Fruit fly (Drosophila melanogaster) whole organism, embryonic: ENCODE measurements around the gene Hmbs.

Experiments used
- Adf1 ChIP-seq: fragments of 200-800 bp; sonication (Bioruptor generic); IDR thresholded peaks from 2 replicates; pipeline ENCODE4 v1.3.6; 2022; ENCODE audit warnings: missing biosample characterization, missing genetic modification characterization
- Aef1 ChIP-seq: fragments of 200-800 bp; sonication (Bioruptor generic); IDR thresholded peaks from 3 replicates; pipeline ENCODE4 v1.3.6; 2022; ENCODE audit warnings: missing biosample characterization, missing genetic modification characterization
- Atf-2 ChIP-seq: fragments of 200-800 bp; sonication (Bioruptor generic); optimal IDR thresholded peaks from 2 replicates; lab custom pipeline; 2016; ENCODE audit warnings: missing biosample characterization, missing genetic modification characterization
- CG10209 ChIP-seq: fragments of 200-800 bp; sonication (Bioruptor generic); optimal IDR thresholded peaks from 3 replicates; lab custom pipeline; 2017; ENCODE audit warnings: missing biosample characterization, mild to moderate bottlenecking, missing genetic modification characterization, missing genetic modification reagents
- CG11560 ChIP-seq: fragments of 200-800 bp; sonication (Bioruptor generic); IDR thresholded peaks from 3 replicates; pipeline ENCODE4 v1.3.6; 2022; ENCODE audit warnings: missing biosample characterization, missing genetic modification characterization
- CG13894 ChIP-seq: fragments of 200-800 bp; sonication (Bioruptor generic); optimal IDR thresholded peaks from 3 replicates; lab custom pipeline; 2018; ENCODE audit warnings: missing biosample characterization, mild to moderate bottlenecking, missing genetic modification characterization, moderate library complexity
- CG14667 ChIP-seq: fragments of 200-800 bp; sonication (Bioruptor generic); IDR thresholded peaks from 2 replicates; pipeline ENCODE4 v1.3.6; 2022; ENCODE audit warnings: missing biosample characterization, missing genetic modification characterization
- CG14860 ChIP-seq: fragments of 200-800 bp; sonication (Bioruptor generic); IDR thresholded peaks from 3 replicates; pipeline ENCODE4 v1.3.6; 2022; ENCODE audit warnings: missing biosample characterization, missing genetic modification characterization; ENCODE audit not compliant: partially characterized antibody
- CG15073 ChIP-seq: fragments of 200-800 bp; sonication (Bioruptor generic); optimal IDR thresholded peaks from 2 replicates; lab custom pipeline; 2016; ENCODE audit warnings: missing biosample characterization, missing genetic modification characterization
- CG15514 ChIP-seq: fragments of 200-800 bp; sonication (Bioruptor generic); optimal IDR thresholded peaks from 3 replicates; lab custom pipeline; 2017; ENCODE audit warnings: missing biosample characterization, missing genetic modification characterization, mild to moderate bottlenecking, moderate library complexity, missing genetic modification reagents
- CG1602 ChIP-seq: fragments of 200-800 bp; sonication (Bioruptor generic); optimal IDR thresholded peaks from 3 replicates; lab custom pipeline; 2016; ENCODE audit warnings: missing biosample characterization, missing genetic modification characterization
- CG16779 ChIP-seq: fragments of 200-800 bp; sonication (Bioruptor generic); IDR thresholded peaks from 2 replicates; pipeline ENCODE4 v1.3.6; 2022; ENCODE audit warnings: missing biosample characterization, missing genetic modification characterization
- CG17186 ChIP-seq: fragments of 200-800 bp; sonication (Bioruptor generic); optimal IDR thresholded peaks from 3 replicates; lab custom pipeline; 2017; ENCODE audit warnings: missing biosample characterization, missing genetic modification reagents, missing genetic modification characterization
- CG1832 ChIP-seq: fragments of 200-800 bp; sonication (Bioruptor generic); optimal IDR thresholded peaks from 2 replicates; lab custom pipeline; 2017; ENCODE audit warnings: missing biosample characterization, mild to moderate bottlenecking, missing genetic modification characterization, inconsistent platforms
- CG2120 ChIP-seq: fragments of 200-800 bp; sonication (Bioruptor generic); optimal IDR thresholded peaks from 3 replicates; lab custom pipeline; 2016; ENCODE audit warnings: missing biosample characterization, missing genetic modification characterization
- CG2129 ChIP-seq: fragments of 200-800 bp; sonication (Bioruptor generic); IDR thresholded peaks from 2 replicates; pipeline ENCODE4 v1.3.6; 2022; ENCODE audit warnings: missing biosample characterization, missing genetic modification characterization; ENCODE audit not compliant: partially characterized antibody
- CG2678 ChIP-seq: fragments of 200-800 bp; sonication (Bioruptor generic); optimal IDR thresholded peaks from 3 replicates; lab custom pipeline; 2019; ENCODE audit warnings: missing biosample characterization, mild to moderate bottlenecking, missing genetic modification characterization, moderate library complexity
- CG30403 ChIP-seq: fragments of 200-800 bp; sonication (Bioruptor generic); optimal IDR thresholded peaks from 3 replicates; lab custom pipeline; 2016; ENCODE audit warnings: missing biosample characterization, missing genetic modification characterization
- CG3065 ChIP-seq: fragments of 200-800 bp; sonication (Bioruptor generic); optimal IDR thresholded peaks from 2 replicates; lab custom pipeline; 2016; ENCODE audit warnings: missing biosample characterization, missing genetic modification characterization
- CG31441 ChIP-seq: fragments of 200-800 bp; sonication (Bioruptor generic); IDR thresholded peaks from 2 replicates; pipeline ENCODE4 v1.3.6; 2022; ENCODE audit warnings: missing biosample characterization, missing genetic modification characterization
- CG3407 ChIP-seq: fragments of 200-800 bp; sonication (Bioruptor generic); optimal IDR thresholded peaks from 2 replicates; lab custom pipeline; 2018; ENCODE audit warnings: missing biosample characterization, mild to moderate bottlenecking, missing genetic modification characterization
- CG34224 ChIP-seq: fragments of 200-800 bp; sonication (Bioruptor generic); IDR thresholded peaks from 3 replicates; pipeline ENCODE4 v1.3.6; 2022; ENCODE audit warnings: missing biosample characterization, missing genetic modification characterization; ENCODE audit not compliant: partially characterized antibody
- CG34376 ChIP-seq: fragments of 200-800 bp; sonication (Bioruptor generic); optimal IDR thresholded peaks from 2 replicates; lab custom pipeline; 2018; ENCODE audit warnings: missing biosample characterization, mild to moderate bottlenecking, missing genetic modification characterization
- CG34422 ChIP-seq: fragments of 200-800 bp; sonication (Bioruptor generic); IDR thresholded peaks from 3 replicates; pipeline ENCODE4 v1.3.6; 2022; ENCODE audit warnings: missing biosample characterization, missing genetic modification characterization
- CG6689 ChIP-seq: fragments of 200-800 bp; sonication (Bioruptor generic); IDR thresholded peaks from 2 replicates; pipeline ENCODE4 v1.3.6; 2022; ENCODE audit warnings: missing biosample characterization, missing genetic modification characterization
- CG7745 ChIP-seq: fragments of 200-800 bp; sonication (Bioruptor generic); optimal IDR thresholded peaks from 2 replicates; lab custom pipeline; 2018; ENCODE audit warnings: missing biosample characterization, mild to moderate bottlenecking, missing genetic modification characterization, moderate library complexity
- CG8924 ChIP-seq: fragments of 200-800 bp; optimal IDR thresholded peaks from 3 replicates; lab custom pipeline; 2019; ENCODE audit warnings: missing biosample characterization, mild to moderate bottlenecking, missing genetic modification characterization, moderate library complexity
- D19B ChIP-seq: fragments of 200-800 bp; sonication (Bioruptor generic); optimal IDR thresholded peaks from 2 replicates; lab custom pipeline; 2017; ENCODE audit warnings: missing biosample characterization, mild to moderate bottlenecking, missing genetic modification characterization
- Deaf1 ChIP-seq: fragments of 200-800 bp; optimal IDR thresholded peaks from 3 replicates; lab custom pipeline; 2019; ENCODE audit warnings: missing biosample characterization, mild to moderate bottlenecking, missing genetic modification characterization, moderate library complexity
- Dfd ChIP-seq, 2 experiments: fragments of >200 bp; optimal IDR thresholded peaks; 2 replicates each; lab custom pipeline; 2017; ENCODE audit warnings: missing biosample characterization in 2 of 2, missing genetic modification characterization in 2 of 2
- Drgx ChIP-seq: fragments of 200-800 bp; sonication (Bioruptor generic); IDR thresholded peaks from 2 replicates; pipeline ENCODE4 v1.3.6; 2022; ENCODE audit warnings: missing biosample characterization, missing genetic modification characterization
- E2f1 ChIP-seq: fragments of 200-800 bp; sonication (Bioruptor generic); IDR thresholded peaks from 2 replicates; pipeline ENCODE4 v1.3.6; 2022; ENCODE audit warnings: missing biosample characterization, missing genetic modification characterization
- H15 ChIP-seq: fragments of 200-800 bp; sonication (Bioruptor generic); IDR thresholded peaks from 3 replicates; pipeline ENCODE4 v1.3.6; 2022; ENCODE audit warnings: missing biosample characterization, missing genetic modification characterization
- HHEX ChIP-seq: fragments of 200-800 bp; sonication (Bioruptor generic); optimal IDR thresholded peaks from 3 replicates; lab custom pipeline; 2017; ENCODE audit warnings: missing biosample characterization, mild to moderate bottlenecking, missing genetic modification characterization, missing genetic modification reagents
- NfI ChIP-seq: fragments of 200-800 bp; sonication (Bioruptor generic); optimal IDR thresholded peaks from 3 replicates; lab custom pipeline; 2018; ENCODE audit warnings: missing biosample characterization, mild to moderate bottlenecking, missing genetic modification characterization, moderate library complexity
- Optix ChIP-seq: fragments of 200-800 bp; sonication (Bioruptor generic); IDR thresholded peaks from 3 replicates; pipeline ENCODE4 v1.3.6; 2022; ENCODE audit warnings: missing biosample characterization, missing genetic modification characterization
- ab ChIP-seq: fragments of 200-800 bp; sonication (Bioruptor generic); optimal IDR thresholded peaks from 2 replicates; lab custom pipeline; 2016; ENCODE audit warnings: missing biosample characterization, missing genetic modification characterization
- ash1 ChIP-seq: fragments of 200-800 bp; sonication (Bioruptor generic); optimal IDR thresholded peaks from 2 replicates; lab custom pipeline; 2018; ENCODE audit warnings: missing biosample characterization, mild to moderate bottlenecking, missing genetic modification characterization
- chif ChIP-seq, 2 experiments: fragments of 200-800 bp; sonication (Bioruptor generic); optimal IDR thresholded peaks; 3 replicates each; lab custom pipeline; 2016; ENCODE audit warnings: missing biosample characterization in 2 of 2, missing genetic modification characterization in 2 of 2
- gfzf ChIP-seq: fragments of 200-800 bp; sonication (Bioruptor generic); optimal IDR thresholded peaks from 2 replicates; lab custom pipeline; 2016; ENCODE audit warnings: missing biosample characterization, mild to moderate bottlenecking, missing genetic modification characterization, moderate library complexity
- her ChIP-seq: fragments of 200-800 bp; sonication (Bioruptor generic); optimal IDR thresholded peaks from 2 replicates; lab custom pipeline; 2016; ENCODE audit warnings: missing biosample characterization, missing genetic modification characterization
- knrl ChIP-seq: fragments of 200-800 bp; sonication (Bioruptor generic); IDR thresholded peaks from 3 replicates; pipeline ENCODE4 v1.3.6; 2022; ENCODE audit warnings: missing biosample characterization, missing genetic modification characterization; ENCODE audit not compliant: partially characterized antibody
- luna ChIP-seq: fragments of 200-800 bp; sonication (Bioruptor generic); optimal IDR thresholded peaks from 2 replicates; lab custom pipeline; 2016; ENCODE audit warnings: missing biosample characterization, missing genetic modification characterization
- mam ChIP-seq: fragments of 200-800 bp; sonication (Bioruptor generic); optimal IDR thresholded peaks from 3 replicates; lab custom pipeline; 2016; ENCODE audit warnings: missing biosample characterization, missing genetic modification characterization
- mld ChIP-seq: fragments of 200-800 bp; sonication (Bioruptor generic); IDR thresholded peaks from 3 replicates; pipeline ENCODE4 v1.3.6; 2022; ENCODE audit warnings: missing biosample characterization, missing genetic modification characterization; ENCODE audit not compliant: partially characterized antibody
- pho ChIP-seq: fragments of 200-800 bp; sonication (Bioruptor generic); optimal IDR thresholded peaks from 2 replicates; lab custom pipeline; 2016; ENCODE audit warnings: missing biosample characterization, missing genetic modification characterization
- pnt ChIP-seq: fragments of 200-800 bp; sonication (Bioruptor generic); optimal IDR thresholded peaks from 3 replicates; lab custom pipeline; 2016; ENCODE audit warnings: missing biosample characterization, missing genetic modification characterization
- ro ChIP-seq: fragments of 200-800 bp; sonication (Bioruptor generic); IDR thresholded peaks from 2 replicates; pipeline ENCODE4 v1.3.6; 2022; ENCODE audit warnings: missing biosample characterization, missing genetic modification characterization
- shn ChIP-seq: fragments of 200-800 bp; sonication (Bioruptor generic); optimal IDR thresholded peaks from 3 replicates; lab custom pipeline; 2016; ENCODE audit warnings: missing biosample characterization, missing genetic modification characterization
- slbo ChIP-seq: fragments of 200-800 bp; sonication (Bioruptor generic); IDR thresholded peaks from 2 replicates; pipeline ENCODE4 v1.3.6; 2022; ENCODE audit warnings: missing biosample characterization, missing genetic modification characterization
- vnd ChIP-seq: fragments of 200-800 bp; sonication (Bioruptor generic); IDR thresholded peaks from 3 replicates; pipeline ENCODE4 v1.3.6; 2022; ENCODE audit warnings: missing biosample characterization, missing genetic modification characterization; ENCODE audit not compliant: partially characterized antibody

Gene Hmbs

dm6 chr3L:1352065-1352464 is 17.4 kb downstream of the Hmbs start:
- TF ChIP-seq CG8924 (tag; lab: Kevin White, UChicago) (peak; percentile 54), CG15514 (peak; percentile 48), Deaf1 (tag; lab: Kevin White, UChicago) (peak; percentile 2), ro (GFP tag; lab: Robert Waterston, UW) (no peak), CG17186 (GFP tag; lab: Kevin White, UChicago) (peak; percentile 19), mam (peak; percentile 8), CG14860 (GFP tag; lab: Robert Waterston, UW) (peak; percentile 84), ab (GFP tag; lab: Kevin White, UChicago) (no peak), ash1 (GFP tag; lab: Kevin White, UChicago) (no peak), Aef1 (GFP tag; lab: Robert Waterston, UW) (no peak), Atf-2 (GFP tag; lab: Kevin White, UChicago) (no peak), HHEX (GFP tag; lab: Kevin White, UChicago) (no peak), Dfd (GFP tag; optimal IDR thresholded peaks at IDR 0.05; lab: Kevin White, UChicago) (no peak), CG7745 (tag; lab: Kevin White, UChicago) (peak; percentile 6), shn (GFP tag; lab: Kevin White, UChicago) (peak; percentile 28), chif (GFP tag; optimal IDR thresholded peaks at IDR 0.05; lab: Kevin White, UChicago) (peak; percentile 3 to 30), luna (GFP tag; lab: Kevin White, UChicago) (no peak), CG2678 (peak; percentile 21), CG14667 (GFP tag; lab: Robert Waterston, UW) (no peak), gfzf (peak; percentile 15), CG3065 (GFP tag; lab: Kevin White, UChicago) (no peak), CG3407 (GFP tag; lab: Kevin White, UChicago) (no peak), E2f1 (GFP tag; lab: Robert Waterston, UW) (peak; percentile 11; the same call in 1 of the 2 replicates), CG1602 (no peak), vnd (GFP tag; lab: Robert Waterston, UW) (peak; percentile 80), Optix (GFP tag; lab: Robert Waterston, UW) (no peak), CG16779 (GFP tag; lab: Robert Waterston, UW) (no peak), knrl (GFP tag; lab: Robert Waterston, UW) (peak; percentile 85), CG2120 (GFP tag; lab: Kevin White, UChicago) (peak; percentile 41), CG6689 (GFP tag; lab: Robert Waterston, UW) (no peak), H15 (no peak; the same call in 2 of the 3 replicates), pho (peak; percentile 37), CG34376 (GFP tag; lab: Kevin White, UChicago) (peak; percentile 46), CG2129 (GFP tag; lab: Robert Waterston, UW) (peak; percentile 94), CG1832 (GFP tag; lab: Kevin White, UChicago) (no peak), Adf1 (GFP tag; lab: Robert Waterston, UW) (no peak; the same call in 1 of the 2 replicates), pnt (GFP tag; lab: Kevin White, UChicago) (peak; percentile 3), CG11560 (tag; lab: Robert Waterston, UW) (no peak), D19B (GFP tag; lab: Kevin White, UChicago) (no peak), CG34422 (GFP tag; lab: Robert Waterston, UW) (peak; percentile 22; the same call in 1 of the 3 replicates), CG13894 (tag; lab: Kevin White, UChicago) (peak; percentile 53), NfI (GFP tag; lab: Kevin White, UChicago) (peak; percentile 36), CG30403 (GFP tag; lab: Kevin White, UChicago) (peak; percentile 44), CG31441 (peak; percentile 59; the same call in 1 of the 2 replicates), Drgx (GFP tag; lab: Robert Waterston, UW) (no peak), CG15073 (GFP tag; lab: Kevin White, UChicago) (no peak), CG10209 (GFP tag; lab: Kevin White, UChicago) (no peak), slbo (GFP tag; lab: Robert Waterston, UW) (peak; percentile 39; the same call in 1 of the 2 replicates), mld (GFP tag; lab: Robert Waterston, UW) (peak; percentile 68; the same call in 1 of the 3 replicates), her (peak; percentile 39), CG34224 (peak; percentile 92)
